Worm (Caenorhabditis elegans): ENCODE measurements around the gene C10C5.7.

Gene C10C5.7

DNA sequence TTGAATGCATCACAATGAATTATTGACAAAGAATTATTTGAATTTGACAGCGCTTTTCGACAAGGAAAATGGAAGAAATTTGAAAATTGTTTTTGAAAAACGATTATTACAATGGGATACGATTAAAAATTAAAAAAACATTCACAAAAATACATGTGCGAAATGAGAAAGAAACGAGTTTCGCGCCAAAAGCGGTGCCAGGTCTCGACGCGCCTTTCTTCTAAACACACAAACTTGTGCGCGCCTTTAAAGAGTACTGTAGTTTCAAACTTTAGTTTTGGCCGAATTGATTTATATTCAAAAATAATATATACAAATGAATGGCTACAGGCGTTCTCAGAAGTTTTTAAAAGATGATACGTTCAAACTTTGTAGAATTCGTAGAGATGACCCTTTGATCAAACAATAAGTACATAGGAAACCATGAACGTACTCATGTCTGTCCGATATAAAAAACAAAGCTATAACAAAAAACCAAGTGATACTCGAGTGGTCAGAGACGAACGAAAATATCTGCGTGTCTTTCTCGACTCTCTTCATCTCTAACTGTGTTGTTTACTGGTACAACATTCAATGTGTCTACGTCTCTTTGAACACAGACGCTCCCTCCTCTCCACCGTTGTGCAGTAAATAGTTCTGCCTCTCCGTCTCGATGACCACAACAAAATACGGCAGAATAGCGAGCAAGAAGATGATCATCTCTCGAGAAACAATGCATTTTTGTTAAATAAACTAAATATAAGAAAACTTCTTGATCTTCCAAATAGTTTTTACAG, 16.9 kb upstream of the C10C5.7 start (continued):
- peak; percentile 10 for TF ChIP-seq ZK185.1 (tag; optimal IDR thresholded peaks at IDR 0.05; ENCODE audit: poor library complexity, severe bottlenecking)
- TF ChIP-seq lir-1 (GFP tag; conservative IDR thresholded peaks at IDR 0.05): no peak
- no peak for TF ChIP-seq lsy-27 (tag; optimal IDR thresholded peaks at IDR 0.05; ENCODE audit: borderline replicate concordance, insufficient read depth)
- no peak for TF ChIP-seq aptf-3 (GFP tag; IDR thresholded peaks at IDR 0.05)
- TF ChIP-seq Y95B8A.8 (GFP tag; IDR thresholded peaks at IDR 0.05): no peak
- no peak for TF ChIP-seq ztf-28 (GFP tag; IDR thresholded peaks at IDR 0.05)
- TF ChIP-seq xnd-1 (tag; optimal IDR thresholded peaks at IDR 0.05): peak; percentile 89
- no peak for TF ChIP-seq hrde-1 (tag; optimal IDR thresholded peaks at IDR 0.05; ENCODE audit: borderline replicate concordance)
- TF ChIP-seq bed-2 (GFP tag; IDR thresholded peaks at IDR 0.05): no peak
- TF ChIP-seq F23B12.7 (tag; optimal IDR thresholded peaks at IDR 0.05; ENCODE audit: insufficient read depth): no peak
- peak; percentile 37 for TF ChIP-seq snpc-1.1 (tag; optimal IDR thresholded peaks at IDR 0.05; ENCODE audit: insufficient read depth)
- peak; percentile 82 for TF ChIP-seq madf-8 (GFP tag; conservative IDR thresholded peaks at IDR 0.05)

- TF ChIP-seq lin-40 (tag; optimal IDR thresholded peaks at IDR 0.05) (no peak), rec-8 (tag; optimal IDR thresholded peaks at IDR 0.05) (no peak), nhr-80 (tag; optimal IDR thresholded peaks at IDR 0.05) (peak; percentile 33), cebp-1 (GFP tag; IDR thresholded peaks at IDR 0.05) (peak; percentile 93), cebp-1 (tag; optimal IDR thresholded peaks at IDR 0.05) (peak; percentile 93), egl-18 (GFP tag; IDR thresholded peaks at IDR 0.05) (no peak), tbx-9 (tag; optimal IDR thresholded peaks at IDR 0.05; ENCODE audit: borderline replicate concordance) (no peak), ekl-4 (GFP tag; IDR thresholded peaks at IDR 0.05) (no peak), unc-62 (GFP tag; optimal IDR thresholded peaks at IDR 0.05) (peak; percentile 96), repo-1 (tag; optimal IDR thresholded peaks at IDR 0.05) (no peak), akir-1 (GFP tag; optimal IDR thresholded peaks at IDR 0.05) (no peak)
Measured at ce11 chrIV:9371126-9371525, 13.8 kb upstream of the C10C5.7 start, which contains the start of gene fbxc-58. Gene fbxc-58 (plus strand): TSS chrIV:9371508.

- TF ChIP-seq madf-10 (tag; optimal IDR thresholded peaks at IDR 0.05) (no peak), nhr-90 (tag; optimal IDR thresholded peaks at IDR 0.05) (no peak), him-1 (tag; optimal IDR thresholded peaks at IDR 0.05) (no peak), nhr-80 (tag; optimal IDR thresholded peaks at IDR 0.05) (no peak), mel-28 (tag; optimal IDR thresholded peaks at IDR 0.05; ENCODE audit: borderline replicate concordance) (no peak), hmg-20 (GFP tag; IDR thresholded peaks at IDR 0.05) (no peak), ZK185.1 (tag; optimal IDR thresholded peaks at IDR 0.05; ENCODE audit: poor library complexity, severe bottlenecking) (no peak), hrde-1 (tag; optimal IDR thresholded peaks at IDR 0.05; ENCODE audit: borderline replicate concordance) (no peak), pha-4 (tag; optimal IDR thresholded peaks at IDR 0.05) (no peak), F55B11.4 (tag; optimal IDR thresholded peaks at IDR 0.05; ENCODE audit: borderline replicate concordance, insufficient read depth) (no peak), unc-62 (GFP tag; optimal IDR thresholded peaks at IDR 0.05) (no peak), tlf-1 (GFP tag; optimal IDR thresholded peaks at IDR 0.05) (no peak), Y53F4B.3 (GFP tag; IDR thresholded peaks at IDR 0.05) (no peak), D2030.7 (GFP tag; IDR thresholded peaks at IDR 0.05) (no peak), ets-4 (GFP tag; optimal IDR thresholded peaks at IDR 0.05) (no peak), madf-6 (GFP tag; IDR thresholded peaks at IDR 0.05) (no peak), lag-1 (GFP tag; IDR thresholded peaks at IDR 0.05) (no peak)
Measured at ce11 chrIV:9374529-9374928, 10.4 kb upstream of the C10C5.7 start, which contains the start of gene C10C5.3. Gene C10C5.3 (plus strand): TSS chrIV:9374829.
